Worm (Caenorhabditis elegans) whole organism, young adult: ENCODE results near the gene K03B8.4.

Experiments used
- B0019.2 ChIP-seq: fragments of 200-800 bp; sonication (Bioruptor generic); conservative IDR thresholded peaks from 2 replicates; pipeline ENCODE4 v1.3.6; 2022; ENCODE audit warnings: missing genetic modification reagents, missing genetic modification characterization, missing compliant biosample characterization
- C06A6.2 ChIP-seq: fragments of 200-800 bp; sonication (Bioruptor generic); conservative IDR thresholded peaks from 2 replicates; pipeline ENCODE4 v1.3.6; 2022; ENCODE audit warnings: missing genetic modification characterization, missing compliant biosample characterization
- F33H1.4 ChIP-seq: fragments of 200-800 bp; sonication (Bioruptor generic); IDR thresholded peaks from 2 replicates; pipeline ENCODE4 v1.3.6; 2022; ENCODE audit warnings: missing genetic modification reagents, missing genetic modification characterization, missing compliant biosample characterization
- attf-6 ChIP-seq: fragments of 200-800 bp; sonication (Bioruptor generic); IDR thresholded peaks from 2 replicates; pipeline ENCODE4 v1.3.6; 2022; ENCODE audit warnings: missing genetic modification reagents, missing genetic modification characterization, missing compliant biosample characterization
- bed-2 ChIP-seq: fragments of 200-800 bp; sonication (Bioruptor generic); IDR thresholded peaks from 2 replicates; pipeline ENCODE4 v1.3.6; 2022; ENCODE audit warnings: missing genetic modification reagents, missing genetic modification characterization, missing compliant biosample characterization
- hlh-26 ChIP-seq: fragments of 200-800 bp; sonication (Bioruptor generic); conservative IDR thresholded peaks from 2 replicates; pipeline ENCODE4 v1.3.6; 2022; ENCODE audit warnings: missing genetic modification reagents, missing genetic modification characterization, missing compliant biosample characterization
- let-526 ChIP-seq: fragments of 200-800 bp; sonication (Bioruptor generic); IDR thresholded peaks from 2 replicates; pipeline ENCODE4 v1.3.6; 2022; ENCODE audit warnings: missing genetic modification reagents, missing genetic modification characterization, missing compliant biosample characterization
- nhr-120 ChIP-seq: fragments of 200-800 bp; sonication (Bioruptor generic); IDR thresholded peaks from 2 replicates; pipeline ENCODE4 v1.3.6; 2022; ENCODE audit warnings: missing genetic modification characterization, missing compliant biosample characterization
- pha-4 ChIP-seq: fragments of 150-350 bp; sonication (generic microtip); optimal IDR thresholded peaks from 2 replicates; lab custom pipeline; 2014; ENCODE audit warnings: missing biosample characterization, missing genetic modification reagents, missing genetic modification characterization
- snpc-1.3 ChIP-seq: sonication (generic microtip); optimal IDR thresholded peaks from 2 replicates; lab custom pipeline; 2017; ENCODE audit warnings: missing genetic modification characterization, mild to moderate bottlenecking, missing compliant biosample characterization, antibody characterized with exemption, moderate library complexity, missing genotype, missing genetic modification reagents; ENCODE audit not compliant: insufficient read depth

DNA sequence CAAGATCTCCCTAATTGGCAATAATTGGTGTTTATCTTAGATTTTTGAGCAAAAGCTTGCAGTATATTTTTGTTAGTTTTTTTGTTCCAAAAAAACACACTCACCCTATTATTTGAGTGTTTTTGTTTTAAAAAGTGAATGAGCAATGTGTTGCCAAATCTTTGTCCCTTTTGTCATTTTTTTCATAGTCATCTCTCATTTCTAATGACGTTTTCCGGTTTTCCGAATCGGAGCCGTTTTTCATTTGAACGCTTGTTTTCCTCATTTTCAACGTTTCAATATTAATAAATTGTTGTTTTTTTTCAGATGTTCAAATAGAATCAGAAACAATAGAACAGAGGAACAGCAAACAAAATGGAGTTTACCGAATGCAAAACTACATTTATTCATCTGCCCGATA lies 43.5 kb upstream of the K03B8.4 start, which contains the start of gene dmsr-1:
- no peak for TF ChIP-seq F33H1.4
- no peak for TF ChIP-seq hlh-26 (GFP tag; lab: Robert Waterston, UW)
- no peak for TF ChIP-seq attf-6
- no peak for TF ChIP-seq pha-4
- no peak for TF ChIP-seq nhr-120 (GFP tag; lab: Robert Waterston, UW)
- TF ChIP-seq snpc-1.3: no peak
- TF ChIP-seq bed-2 (GFP tag; lab: Robert Waterston, UW): no peak
- TF ChIP-seq B0019.2 (GFP tag; lab: Robert Waterston, UW): no peak
- no peak for TF ChIP-seq let-526 (GFP tag; lab: Robert Waterston, UW)
- TF ChIP-seq C06A6.2 (GFP tag; lab: Robert Waterston, UW): no peak
